Fruit fly (Drosophila melanogaster) whole organism, adult: ENCODE data around the gene CG17300.

Experiments used
- CG11617 ChIP-seq: fragments of 200-800 bp; sonication (Bioruptor generic); optimal IDR thresholded peaks from 2 replicates; lab custom pipeline; 2017; ENCODE audit warnings: mild to moderate bottlenecking, missing biosample characterization, missing genetic modification reagents, missing genetic modification characterization
- CG12768 ChIP-seq: fragments of 200-800 bp; sonication (Bioruptor generic); optimal IDR thresholded peaks from 2 replicates; lab custom pipeline; 2017; ENCODE audit warnings: missing biosample characterization, missing genetic modification characterization, mild to moderate bottlenecking, moderate library complexity, missing genetic modification reagents
- CG14711 ChIP-seq: fragments of 200-800 bp; sonication (Bioruptor generic); optimal IDR thresholded peaks from 2 replicates; lab custom pipeline; 2018; ENCODE audit warnings: missing biosample characterization, mild to moderate bottlenecking, missing genetic modification characterization, moderate library complexity
- CG1620 ChIP-seq: fragments of 200-800 bp; sonication (Bioruptor generic); optimal IDR thresholded peaks from 2 replicates; lab custom pipeline; 2016; ENCODE audit warnings: missing biosample characterization, missing genetic modification characterization
- CG33017 ChIP-seq: fragments of 200-800 bp; sonication (Bioruptor generic); optimal IDR thresholded peaks from 2 replicates; lab custom pipeline; 2018; ENCODE audit warnings: missing biosample characterization, mild to moderate bottlenecking, missing genetic modification characterization, moderate library complexity
- CG5204 ChIP-seq: fragments of 200-800 bp; sonication (Bioruptor generic); optimal IDR thresholded peaks from 2 replicates; lab custom pipeline; 2016; ENCODE audit warnings: missing biosample characterization, missing genetic modification characterization
- CG7045 ChIP-seq: fragments of 200-800 bp; sonication (Bioruptor generic); optimal IDR thresholded peaks from 2 replicates; lab custom pipeline; 2017; ENCODE audit warnings: missing biosample characterization, mild to moderate bottlenecking, missing genetic modification characterization
- CG7101 ChIP-seq: fragments of 200-800 bp; sonication (Bioruptor generic); optimal IDR thresholded peaks from 2 replicates; lab custom pipeline; 2018; ENCODE audit warnings: missing biosample characterization, mild to moderate bottlenecking, missing genetic modification characterization, moderate library complexity
- Clk ChIP-seq: fragments of 200-800 bp; sonication (Bioruptor generic); optimal IDR thresholded peaks from 2 replicates; lab custom pipeline; 2017; ENCODE audit warnings: missing biosample characterization, missing genetic modification characterization
- Crg-1 ChIP-seq: fragments of 200-800 bp; sonication (Bioruptor generic); optimal IDR thresholded peaks from 2 replicates; lab custom pipeline; 2016; ENCODE audit warnings: missing biosample characterization, missing genetic modification characterization
- Hr96 ChIP-seq: fragments of 200-800 bp; sonication (Bioruptor generic); optimal IDR thresholded peaks from 2 replicates; lab custom pipeline; 2016; ENCODE audit warnings: missing biosample characterization, missing genetic modification characterization
- Mnt ChIP-seq: fragments of 200-800 bp; sonication (Bioruptor generic); optimal IDR thresholded peaks from 2 replicates; lab custom pipeline; 2016; ENCODE audit warnings: missing biosample characterization, mild to moderate bottlenecking, missing genetic modification characterization
- bab1 ChIP-seq: fragments of 200-800 bp; sonication (Bioruptor generic); optimal IDR thresholded peaks from 3 replicates; lab custom pipeline; 2019; ENCODE audit warnings: missing biosample characterization, mild to moderate bottlenecking, missing genetic modification characterization, moderate library complexity
- cic ChIP-seq: fragments of 200-800 bp; sonication (Bioruptor generic); optimal IDR thresholded peaks from 2 replicates; lab custom pipeline; 2017; ENCODE audit warnings: missing biosample characterization, mild to moderate bottlenecking, missing genetic modification characterization, moderate library complexity
- cnc ChIP-seq, 2 experiments: fragments of >200 bp; optimal IDR thresholded peaks; 2 replicates each; lab custom pipeline; 2017
- kay ChIP-seq: fragments of 200-800 bp; sonication (Bioruptor generic); peaks from one replicate; lab custom pipeline; 2016; ENCODE audit warnings: missing biosample characterization, missing genetic modification characterization, borderline replicate concordance
- ovo ChIP-seq: fragments of 200-800 bp; sonication (Bioruptor generic); optimal IDR thresholded peaks from 2 replicates; lab custom pipeline; 2016; ENCODE audit warnings: missing biosample characterization, missing genetic modification characterization
- pad ChIP-seq: fragments of 200-800 bp; sonication (Bioruptor generic); optimal IDR thresholded peaks from 3 replicates; lab custom pipeline; 2017; ENCODE audit warnings: missing biosample characterization, missing genetic modification characterization, mild to moderate bottlenecking, moderate library complexity, missing genetic modification reagents
- tj ChIP-seq: fragments of 200-800 bp; sonication (Bioruptor generic); optimal IDR thresholded peaks from 3 replicates; lab custom pipeline; 2017; ENCODE audit warnings: missing biosample characterization, mild to moderate bottlenecking, missing genetic modification characterization, moderate library complexity
- toe ChIP-seq: fragments of 200-800 bp; sonication (Bioruptor generic); optimal IDR thresholded peaks from 2 replicates; lab custom pipeline; 2016; ENCODE audit warnings: missing biosample characterization, missing genetic modification characterization

The CG17300 gene

DNA sequence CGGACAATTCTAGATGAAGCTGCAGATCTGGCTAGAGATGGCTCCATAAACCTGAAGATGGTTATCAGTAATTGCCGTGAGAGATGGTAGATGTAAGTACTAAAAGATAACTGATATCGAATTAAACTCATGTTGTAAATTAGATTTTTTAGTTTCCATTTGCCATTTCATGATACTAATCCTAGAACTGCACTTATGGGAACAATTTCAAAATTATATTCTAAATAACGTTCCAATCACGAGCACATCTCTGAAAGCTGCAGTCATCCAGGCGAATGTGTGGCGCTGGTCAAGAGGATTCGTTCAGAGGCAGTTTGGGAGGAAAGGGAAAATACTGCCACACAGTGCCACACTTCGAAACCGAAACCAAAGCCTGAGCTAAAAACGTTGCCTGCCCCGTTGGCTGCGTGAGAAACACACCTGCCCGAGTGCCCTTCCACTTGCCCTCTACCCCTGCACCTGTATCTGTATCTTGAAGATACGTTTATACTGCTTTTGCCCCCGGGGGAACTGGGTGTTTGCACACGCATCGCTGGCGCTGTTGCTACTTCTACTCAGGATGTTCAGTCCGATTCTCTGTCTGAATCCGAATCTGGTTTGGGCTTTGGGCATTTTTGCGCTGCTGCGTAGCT lies 20.3 kb upstream of the CG17300 start:
- TF ChIP-seq toe (GFP tag; lab: Kevin White, UChicago), result no peak
- TF ChIP-seq CG12768, result no peak
- TF ChIP-seq CG7045 (GFP tag; lab: Kevin White, UChicago), result no peak

- TF ChIP-seq cnc (optimal IDR thresholded peaks at IDR 0.05; lab: Kevin White, UChicago) (no peak), CG5204 (GFP tag; lab: Kevin White, UChicago) (no peak), Clk (GFP tag; lab: Kevin White, UChicago) (no peak), CG7101 (tag; lab: Kevin White, UChicago) (no peak)
Measured at dm6 chr3L:13105863-13106262, 18.8 kb upstream of the CG17300 start.

DNA sequence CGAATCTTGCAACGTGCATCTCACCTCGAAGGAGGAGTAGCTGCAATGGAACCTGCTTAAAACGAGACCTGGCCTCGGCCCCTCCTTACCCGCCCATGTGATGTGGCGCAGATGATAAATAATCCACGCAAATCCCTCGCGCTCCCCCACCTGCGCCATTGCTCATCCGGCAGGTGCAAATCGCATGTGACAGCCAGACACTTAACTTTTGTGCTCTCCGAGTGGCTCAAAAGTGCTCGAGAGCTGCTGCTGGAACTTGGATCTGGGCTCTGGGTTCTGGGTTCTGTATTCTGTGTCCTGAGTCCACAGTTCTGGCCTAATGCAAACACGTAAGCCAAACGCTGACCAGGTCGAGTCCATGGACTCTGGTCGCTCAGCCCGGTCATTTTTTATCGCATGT lies 13.3 kb upstream of the CG17300 start:
- TF ChIP-seq CG14711 (tag; lab: Kevin White, UChicago) (no peak), CG7101 (tag; lab: Kevin White, UChicago) (no peak), ovo (GFP tag; lab: Kevin White, UChicago) (no peak), kay (GFP tag; lab: Kevin White, UChicago) (no peak), bab1 (GFP tag; lab: Kevin White, UChicago) (no peak), CG7045 (GFP tag; lab: Kevin White, UChicago) (no peak), Crg-1 (GFP tag; lab: Kevin White, UChicago) (no peak), CG5204 (GFP tag; lab: Kevin White, UChicago) (no peak), CG12768 (no peak), tj (GFP tag; lab: Kevin White, UChicago) (no peak), Hr96 (GFP tag; lab: Kevin White, UChicago) (no peak), Mnt (GFP tag; lab: Kevin White, UChicago) (no peak), CG11617 (GFP tag; lab: Kevin White, UChicago) (no peak), cnc (optimal IDR thresholded peaks at IDR 0.05; lab: Kevin White, UChicago) (no peak), pad (GFP tag; lab: Kevin White, UChicago) (no peak)

DNA sequence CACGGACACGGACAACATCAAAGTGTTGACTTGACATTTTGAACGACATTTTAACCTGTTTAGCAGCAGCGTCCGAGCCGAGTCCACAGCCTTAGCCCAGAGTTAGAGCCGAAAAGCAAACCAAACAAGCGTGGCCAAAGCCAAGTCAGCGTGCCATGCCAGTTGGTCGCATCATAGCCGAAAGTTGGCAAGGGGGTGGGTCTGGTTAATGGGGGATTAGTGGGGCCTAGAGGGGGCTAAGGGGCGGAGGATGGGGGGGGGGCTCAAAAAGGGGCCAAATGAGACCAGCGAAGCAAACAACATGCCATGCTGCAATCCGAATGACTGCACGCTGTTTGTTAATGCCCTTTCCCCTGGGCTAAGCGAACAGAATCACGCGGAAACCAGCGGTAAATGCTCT lies 12.1 kb upstream of the CG17300 start:
- TF ChIP-seq Crg-1 (GFP tag; lab: Kevin White, UChicago) (no peak), Clk (GFP tag; lab: Kevin White, UChicago) (no peak), CG7045 (GFP tag; lab: Kevin White, UChicago) (no peak), CG33017 (no peak), bab1 (GFP tag; lab: Kevin White, UChicago) (no peak), CG1620 (no peak), pad (GFP tag; lab: Kevin White, UChicago) (no peak), CG7101 (tag; lab: Kevin White, UChicago) (no peak), CG12768 (no peak), CG11617 (GFP tag; lab: Kevin White, UChicago) (no peak), Hr96 (GFP tag; lab: Kevin White, UChicago) (no peak), CG14711 (tag; lab: Kevin White, UChicago) (no peak), cnc (optimal IDR thresholded peaks at IDR 0.05; lab: Kevin White, UChicago) (no peak), cic (no peak)

DNA sequence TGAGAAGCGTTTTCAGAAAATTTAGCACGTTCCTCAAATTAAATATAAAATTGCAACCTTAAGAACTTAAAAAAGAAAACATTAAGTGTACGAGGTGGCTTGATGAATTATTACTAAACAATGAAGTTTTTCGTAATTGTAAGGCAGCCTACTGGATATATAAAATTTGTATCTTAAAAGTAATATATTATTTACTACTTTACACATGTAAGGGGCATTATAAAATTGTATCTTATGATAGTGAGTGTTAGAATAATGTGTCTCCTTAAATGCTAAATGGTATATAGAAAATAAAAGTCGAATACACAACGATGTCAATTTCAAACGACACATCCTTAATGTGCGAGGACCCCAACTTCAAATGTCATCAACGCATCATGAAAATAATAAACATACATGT lies 2.8 kb upstream of the CG17300 start, which contains the start of gene CG11251:
CG11251 (minus strand) TSS at position 101 of the 400 bp plus-strand sequence.
- TF ChIP-seq CG14711 (tag; lab: Kevin White, UChicago) (no peak), CG33017 (no peak), toe (GFP tag; lab: Kevin White, UChicago) (no peak), Hr96 (GFP tag; lab: Kevin White, UChicago) (no peak), CG12768 (no peak), ovo (GFP tag; lab: Kevin White, UChicago) (no peak), tj (GFP tag; lab: Kevin White, UChicago) (no peak), cic (no peak), cnc (optimal IDR thresholded peaks at IDR 0.05; lab: Kevin White, UChicago) (no peak), CG5204 (GFP tag; lab: Kevin White, UChicago) (no peak), Crg-1 (GFP tag; lab: Kevin White, UChicago) (no peak), pad (GFP tag; lab: Kevin White, UChicago) (no peak), Clk (GFP tag; lab: Kevin White, UChicago) (no peak)

- no peak for TF ChIP-seq CG1620
- TF ChIP-seq Crg-1 (GFP tag; lab: Kevin White, UChicago), result no peak
- no peak for TF ChIP-seq kay (GFP tag; lab: Kevin White, UChicago)
- no peak for TF ChIP-seq toe (GFP tag; lab: Kevin White, UChicago)
- no peak for TF ChIP-seq cnc (optimal IDR thresholded peaks at IDR 0.05; lab: Kevin White, UChicago)
- TF ChIP-seq Hr96 (GFP tag; lab: Kevin White, UChicago), result no peak
Measured at dm6 chr3L:13084477-13084876, 2.6 kb downstream of the CG17300 start.

dm6 chr3L:13083432-13083831 lies 3.7 kb downstream of the CG17300 start:
- TF ChIP-seq kay (GFP tag; lab: Kevin White, UChicago) (no peak), CG11617 (GFP tag; lab: Kevin White, UChicago) (no peak), cnc (optimal IDR thresholded peaks at IDR 0.05; lab: Kevin White, UChicago) (no peak), CG14711 (tag; lab: Kevin White, UChicago) (no peak), Mnt (GFP tag; lab: Kevin White, UChicago) (no peak), CG7045 (GFP tag; lab: Kevin White, UChicago) (no peak), cic (no peak), bab1 (GFP tag; lab: Kevin White, UChicago) (no peak), pad (GFP tag; lab: Kevin White, UChicago) (no peak), CG7101 (tag; lab: Kevin White, UChicago) (no peak), CG33017 (no peak), toe (GFP tag; lab: Kevin White, UChicago) (no peak), CG1620 (no peak), CG5204 (GFP tag; lab: Kevin White, UChicago) (no peak), tj (GFP tag; lab: Kevin White, UChicago) (no peak)
